Fruit fly (Drosophila melanogaster) whole organism, embryonic: ENCODE results near the gene CG34179.

ENCODE experiments used
- Atf3 ChIP-seq: fragments of 200-800 bp; sonication (Bioruptor generic); optimal IDR thresholded peaks from 3 replicates; lab custom pipeline; 2016; ENCODE audit warnings: missing biosample characterization, missing genetic modification characterization
- B-H1 ChIP-seq: fragments of 200-800 bp; sonication (Bioruptor generic); IDR thresholded peaks from 3 replicates; pipeline ENCODE4 v1.3.6; 2022; ENCODE audit warnings: missing biosample characterization, missing genetic modification characterization
- Bdp1 ChIP-seq: fragments of 200-800 bp; sonication (Bioruptor generic); optimal IDR thresholded peaks from 3 replicates; lab custom pipeline; 2016; ENCODE audit warnings: missing biosample characterization, missing genetic modification characterization
- CG10267 ChIP-seq: fragments of 200-800 bp; sonication (Bioruptor generic); optimal IDR thresholded peaks from 2 replicates; lab custom pipeline; 2018; ENCODE audit warnings: missing biosample characterization, mild to moderate bottlenecking, missing genetic modification characterization, moderate library complexity
- CG10462 ChIP-seq: fragments of 200-800 bp; sonication (Bioruptor generic); optimal IDR thresholded peaks from 2 replicates; lab custom pipeline; 2016; ENCODE audit warnings: missing biosample characterization, missing genetic modification characterization
- CG11247 ChIP-seq: fragments of 200-800 bp; sonication (Bioruptor generic); IDR thresholded peaks from 2 replicates; pipeline ENCODE4 v1.3.6; 2022; ENCODE audit warnings: missing biosample characterization, missing genetic modification characterization
- CG12071 ChIP-seq: fragments of 200-800 bp; sonication (Bioruptor generic); optimal IDR thresholded peaks from 3 replicates; lab custom pipeline; 2018; ENCODE audit warnings: missing biosample characterization, mild to moderate bottlenecking, missing genetic modification characterization
- CG12104 ChIP-seq: fragments of 200-800 bp; sonication (Bioruptor generic); optimal IDR thresholded peaks from 3 replicates; lab custom pipeline; 2016; ENCODE audit warnings: missing biosample characterization, missing genetic modification characterization
- CG12236 ChIP-seq: fragments of 200-800 bp; sonication (Bioruptor generic); optimal IDR thresholded peaks from 2 replicates; lab custom pipeline; 2016; ENCODE audit warnings: missing biosample characterization, missing genetic modification characterization
- CG13624 ChIP-seq: fragments of 200-800 bp; sonication (Bioruptor generic); optimal IDR thresholded peaks from 2 replicates; lab custom pipeline; 2016; ENCODE audit warnings: missing biosample characterization, missing genetic modification characterization
- CG14965 ChIP-seq: fragments of 200-800 bp; sonication (Bioruptor generic); optimal IDR thresholded peaks from 2 replicates; lab custom pipeline; 2016; ENCODE audit warnings: missing biosample characterization, missing genetic modification characterization, borderline replicate concordance
- CG16779 ChIP-seq: fragments of 200-800 bp; sonication (Bioruptor generic); IDR thresholded peaks from 2 replicates; pipeline ENCODE4 v1.3.6; 2022; ENCODE audit warnings: missing biosample characterization, missing genetic modification characterization
- CG18011 ChIP-seq: fragments of 200-800 bp; sonication (Bioruptor generic); optimal IDR thresholded peaks from 2 replicates; lab custom pipeline; 2017; ENCODE audit warnings: missing biosample characterization, missing genetic modification characterization, mild to moderate bottlenecking, moderate library complexity, missing genotype
- CG18764 ChIP-seq: fragments of 200-800 bp; sonication (Bioruptor generic); optimal IDR thresholded peaks from 3 replicates; lab custom pipeline; 2016; ENCODE audit warnings: missing biosample characterization, missing genetic modification characterization
- CG2129 ChIP-seq: fragments of 200-800 bp; sonication (Bioruptor generic); IDR thresholded peaks from 2 replicates; pipeline ENCODE4 v1.3.6; 2022; ENCODE audit warnings: missing biosample characterization, missing genetic modification characterization; ENCODE audit not compliant: partially characterized antibody
- CG30020 ChIP-seq: fragments of 200-800 bp; optimal IDR thresholded peaks from 2 replicates; lab custom pipeline; 2019; ENCODE audit warnings: missing biosample characterization, mild to moderate bottlenecking, missing genetic modification characterization, moderate library complexity
- CG33557 ChIP-seq: fragments of 200-800 bp; sonication (Bioruptor generic); optimal IDR thresholded peaks from 2 replicates; lab custom pipeline; 2019; ENCODE audit warnings: missing biosample characterization, mild to moderate bottlenecking, missing genetic modification characterization, moderate library complexity
- CG3407 ChIP-seq: fragments of 200-800 bp; sonication (Bioruptor generic); optimal IDR thresholded peaks from 2 replicates; lab custom pipeline; 2018; ENCODE audit warnings: missing biosample characterization, mild to moderate bottlenecking, missing genetic modification characterization
- CG6654 ChIP-seq: fragments of 200-800 bp; sonication (Bioruptor generic); optimal IDR thresholded peaks from 2 replicates; lab custom pipeline; 2017; ENCODE audit warnings: missing biosample characterization, mild to moderate bottlenecking, missing genetic modification characterization
- CG6683 ChIP-seq: fragments of 200-800 bp; sonication (Bioruptor generic); optimal IDR thresholded peaks from 2 replicates; lab custom pipeline; 2017; ENCODE audit warnings: missing biosample characterization, mild to moderate bottlenecking, missing genetic modification characterization, missing genetic modification reagents
- Fer1 ChIP-seq: fragments of 200-800 bp; sonication (Bioruptor generic); optimal IDR thresholded peaks from 2 replicates; lab custom pipeline; 2017; ENCODE audit warnings: missing biosample characterization, mild to moderate bottlenecking, missing genetic modification characterization
- Fer2 ChIP-seq: fragments of 200-800 bp; sonication (Bioruptor generic); optimal IDR thresholded peaks from 2 replicates; lab custom pipeline; 2018; ENCODE audit warnings: missing biosample characterization, mild to moderate bottlenecking, missing genetic modification characterization, moderate library complexity
- HLH4C ChIP-seq: fragments of 200-800 bp; sonication (Bioruptor generic); IDR thresholded peaks from 3 replicates; pipeline ENCODE4 v1.3.6; 2022; ENCODE audit warnings: missing biosample characterization, missing genetic modification characterization; ENCODE audit not compliant: partially characterized antibody
- Hr39 ChIP-seq: fragments of >200 bp; optimal IDR thresholded peaks from 2 replicates; lab custom pipeline; 2017
- Lpt ChIP-seq: fragments of >200 bp; optimal IDR thresholded peaks from 2 replicates; lab custom pipeline; 2018; ENCODE audit warnings: missing biosample characterization, missing genetic modification characterization
- Nf-YA ChIP-seq: fragments of 200-800 bp; sonication (Bioruptor generic); IDR thresholded peaks from 2 replicates; pipeline ENCODE4 v1.3.6; 2022; ENCODE audit warnings: missing biosample characterization, missing genetic modification characterization
- Nf-YB ChIP-seq: fragments of 200-800 bp; sonication (Bioruptor generic); optimal IDR thresholded peaks from 3 replicates; lab custom pipeline; 2019; ENCODE audit warnings: missing biosample characterization, mild to moderate bottlenecking, missing genetic modification characterization, moderate library complexity
- Nf-YC ChIP-seq: fragments of 200-800 bp; optimal IDR thresholded peaks from 3 replicates; lab custom pipeline; 2019; ENCODE audit warnings: missing biosample characterization, mild to moderate bottlenecking, missing genetic modification characterization, moderate library complexity
- Oli ChIP-seq: fragments of 200-800 bp; sonication (Bioruptor generic); optimal IDR thresholded peaks from 2 replicates; lab custom pipeline; 2018; ENCODE audit warnings: missing biosample characterization, mild to moderate bottlenecking, missing genetic modification characterization, moderate library complexity
- Opbp ChIP-seq: fragments of 200-800 bp; sonication (Bioruptor generic); IDR thresholded peaks from 3 replicates; pipeline ENCODE4 v1.3.6; 2022; ENCODE audit warnings: missing biosample characterization, missing genetic modification characterization; ENCODE audit not compliant: partially characterized antibody
- Rfx ChIP-seq: fragments of 200-800 bp; sonication (Bioruptor generic); IDR thresholded peaks from 2 replicates; pipeline ENCODE4 v1.3.6; 2022; ENCODE audit warnings: missing biosample characterization, missing genetic modification characterization
- ara ChIP-seq: fragments of 200-800 bp; sonication (Bioruptor generic); IDR thresholded peaks from 2 replicates; pipeline ENCODE4 v1.3.6; 2022; ENCODE audit warnings: missing biosample characterization, missing genetic modification characterization
- bsh ChIP-seq, 2 experiments: fragments of 200-800 bp; sonication (Bioruptor generic); optimal IDR thresholded peaks; 2 replicates each; lab custom pipeline; 2017 to 2018; ENCODE audit warnings: mild to moderate bottlenecking in 2 of 2, missing biosample characterization in 2 of 2, missing genetic modification characterization in 2 of 2, moderate library complexity in 1 of 2
- cwo ChIP-seq: fragments of 200-800 bp; sonication (Bioruptor generic); optimal IDR thresholded peaks from 3 replicates; lab custom pipeline; 2017; ENCODE audit warnings: missing biosample characterization, missing genetic modification characterization, mild to moderate bottlenecking, moderate library complexity, missing genetic modification reagents
- fd96Cb ChIP-seq: fragments of 200-800 bp; sonication (Bioruptor generic); optimal IDR thresholded peaks from 2 replicates; lab custom pipeline; 2018; ENCODE audit warnings: missing biosample characterization, mild to moderate bottlenecking, missing genetic modification characterization, moderate library complexity
- fru ChIP-seq: fragments of >200 bp; optimal IDR thresholded peaks from 2 replicates; lab custom pipeline; 2017
- her ChIP-seq: fragments of 200-800 bp; sonication (Bioruptor generic); optimal IDR thresholded peaks from 2 replicates; lab custom pipeline; 2016; ENCODE audit warnings: missing biosample characterization, missing genetic modification characterization
- hkb ChIP-seq, 2 experiments: fragments of 200-800 bp in 1 of 2; fragments of >200 bp in 1 of 2; sonication (Bioruptor generic) in 1 of 2; IDR thresholded peaks in 1 of 2; optimal IDR thresholded peaks in 1 of 2; 2 replicates each; pipeline versions ENCODE4 v1.3.6 to Lab custom; 2017 to 2022; ENCODE audit warnings: missing biosample characterization in 1 of 2, missing genetic modification characterization in 1 of 2
- lab ChIP-seq: fragments of 200-800 bp; sonication (Bioruptor generic); optimal IDR thresholded peaks from 3 replicates; lab custom pipeline; 2017; ENCODE audit warnings: missing biosample characterization, missing genetic modification characterization, mild to moderate bottlenecking, moderate library complexity, missing genetic modification reagents
- mam ChIP-seq: fragments of 200-800 bp; sonication (Bioruptor generic); optimal IDR thresholded peaks from 3 replicates; lab custom pipeline; 2016; ENCODE audit warnings: missing biosample characterization, missing genetic modification characterization
- nerfin-1 ChIP-seq: fragments of 200-800 bp; sonication (Bioruptor generic); optimal IDR thresholded peaks from 3 replicates; lab custom pipeline; 2019; ENCODE audit warnings: missing biosample characterization, mild to moderate bottlenecking, missing genetic modification characterization, moderate library complexity
- pb ChIP-seq: fragments of 200-800 bp; sonication (Bioruptor generic); optimal IDR thresholded peaks from 3 replicates; lab custom pipeline; 2016; ENCODE audit warnings: missing biosample characterization, missing genetic modification characterization
- pita ChIP-seq: fragments of 200-800 bp; sonication (Bioruptor generic); optimal IDR thresholded peaks from 2 replicates; lab custom pipeline; 2017; ENCODE audit warnings: missing biosample characterization, mild to moderate bottlenecking, missing genetic modification characterization
- stc ChIP-seq: fragments of 200-800 bp; sonication (Bioruptor generic); IDR thresholded peaks from 2 replicates; pipeline ENCODE4 v1.3.6; 2022; ENCODE audit warnings: missing biosample characterization, missing genetic modification characterization
- tna ChIP-seq: fragments of 200-800 bp; sonication (Bioruptor generic); IDR thresholded peaks from 2 replicates; pipeline ENCODE4 v1.3.6; 2022; ENCODE audit warnings: missing biosample characterization, missing genetic modification characterization; ENCODE audit not compliant: partially characterized antibody
- trh ChIP-seq: fragments of 200-800 bp; sonication (Bioruptor generic); optimal IDR thresholded peaks from 2 replicates; lab custom pipeline; 2016; ENCODE audit warnings: missing biosample characterization, missing genetic modification characterization
- tup ChIP-seq: fragments of 200-800 bp; sonication (Bioruptor generic); optimal IDR thresholded peaks from 2 replicates; lab custom pipeline; 2016; ENCODE audit warnings: missing biosample characterization, mild to moderate bottlenecking, missing genetic modification characterization, moderate library complexity
- usp ChIP-seq: fragments of >200 bp; optimal IDR thresholded peaks from 2 replicates; lab custom pipeline; 2017; ENCODE audit warnings: missing biosample characterization, missing genetic modification characterization
- vvl ChIP-seq: fragments of 200-800 bp; sonication (Bioruptor generic); IDR thresholded peaks from 2 replicates; pipeline ENCODE4 v1.3.6; 2022; ENCODE audit warnings: missing biosample characterization, missing genetic modification characterization

CG34179 gene

DNA sequence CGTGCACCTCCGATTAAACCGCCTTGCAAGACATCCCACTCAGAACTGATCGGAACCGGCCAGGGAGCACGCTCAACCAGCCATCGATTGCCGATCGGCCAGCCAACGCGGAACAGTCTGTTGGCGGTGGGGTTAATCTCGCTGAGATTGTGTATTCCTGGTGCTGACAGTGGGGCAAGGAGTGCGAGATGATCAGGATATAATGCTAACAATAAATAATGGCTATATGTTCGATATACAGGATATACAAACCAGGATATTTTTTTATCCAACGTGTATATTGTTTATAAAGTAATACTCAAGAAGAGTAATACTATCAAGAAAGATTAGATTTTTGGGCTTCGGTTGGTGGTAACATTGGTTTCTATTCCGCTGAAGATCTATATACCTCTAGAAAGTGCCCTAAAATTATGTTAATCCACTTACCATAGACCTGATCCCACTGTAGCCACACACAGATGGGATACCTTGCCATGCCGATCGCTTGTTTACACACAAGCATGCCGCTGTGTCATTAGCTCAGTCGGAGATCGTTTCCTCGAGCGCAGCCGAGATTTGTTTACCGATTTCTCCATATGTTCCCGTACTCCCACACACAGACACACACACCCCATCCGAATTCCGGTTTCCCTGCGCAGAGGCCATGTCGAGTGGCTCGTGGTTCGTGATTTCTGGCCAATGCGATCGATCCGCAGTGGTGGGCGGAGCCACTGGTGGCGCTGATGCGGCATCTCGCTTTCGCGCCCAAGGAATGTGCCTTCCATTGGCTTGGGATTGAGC lies 29.0 kb downstream of the CG34179 start, which contains the start of gene H2.0 (continued):
- TF ChIP-seq CG10462 (no peak), Oli (peak; percentile 46), CG10267 (tag; lab: Kevin White, UChicago) (peak; percentile 27), Opbp (GFP tag; lab: Robert Waterston, UW) (no peak), CG2129 (GFP tag; lab: Robert Waterston, UW) (no peak), nerfin-1 (tag; lab: Kevin White, UChicago) (no peak), ara (GFP tag; lab: Robert Waterston, UW) (0 out of 2 replicates have a peak, but pooled peaks have one; percentile 26), HLH4C (GFP tag; lab: Robert Waterston, UW) (no peak), Atf3 (no peak), CG18764 (no peak), Lpt (GFP tag; lab: Kevin White, UChicago) (no peak), tup (GFP tag; lab: Kevin White, UChicago) (no peak), Nf-YC (tag; lab: Kevin White, UChicago) (peak; percentile 97), lab (peak; percentile 27), CG30020 (no peak), Nf-YB (GFP tag; lab: Kevin White, UChicago) (peak; percentile 97), B-H1 (GFP tag; lab: Robert Waterston, UW) (no peak), tna (GFP tag; lab: Robert Waterston, UW) (no peak), CG6654 (GFP tag; lab: Kevin White, UChicago) (no peak), CG12104 (GFP tag; lab: Kevin White, UChicago) (no peak), Bdp1 (no peak), CG16779 (GFP tag; lab: Robert Waterston, UW) (no peak), fru (lab: Kevin White, UChicago) (no peak), vvl (GFP tag; lab: Robert Waterston, UW) (no peak; the same call in 1 of the 2 replicates), CG12071 (no peak), CG3407 (GFP tag; lab: Kevin White, UChicago) (peak; percentile 21), fd96Cb (tag; lab: Kevin White, UChicago) (peak; percentile 38), pb (GFP tag; lab: Kevin White, UChicago) (no peak), trh (GFP tag; lab: Kevin White, UChicago) (no peak), hkb (optimal IDR thresholded peaks at IDR 0.05; lab: Kevin White, UChicago) (no peak), hkb (GFP tag; IDR thresholded peaks at IDR 0.05; lab: Robert Waterston, UW) (0 out of 2 replicates have a peak, but pooled peaks have one; percentile 24), Rfx (0 out of 2 replicates have a peak, but pooled peaks have one; percentile 11), CG13624 (GFP tag; lab: Kevin White, UChicago) (no peak), CG18011 (GFP tag; lab: Kevin White, UChicago) (no peak), CG14965 (GFP tag; lab: Kevin White, UChicago) (no peak), mam (no peak), CG6683 (GFP tag; lab: Kevin White, UChicago) (no peak), usp (no peak), CG33557 (GFP tag; lab: Kevin White, UChicago) (peak; percentile 31), stc (GFP tag; lab: Robert Waterston, UW) (no peak), bsh (GFP tag; optimal IDR thresholded peaks at IDR 0.05; lab: Kevin White, UChicago) (peak; percentile 46 to 47), pita (no peak), Fer2 (tag; lab: Kevin White, UChicago) (no peak), her (GFP tag; lab: Kevin White, UChicago) (no peak), Nf-YA (GFP tag; lab: Robert Waterston, UW) (peak; percentile 59; the same call in 1 of the 2 replicates), cwo (GFP tag; lab: Kevin White, UChicago) (no peak), CG11247 (GFP tag; lab: Robert Waterston, UW) (no peak), Fer1 (GFP tag; lab: Kevin White, UChicago) (no peak), Hr39 (lab: Kevin White, UChicago) (no peak), CG12236 (GFP tag; lab: Kevin White, UChicago) (no peak)
